Worm (Caenorhabditis elegans): ENCODE data around the gene Y45F10B.9.
A peak's percentile ranks its signal among the peaks of the same experiment; 100 is the strongest.

DNA sequence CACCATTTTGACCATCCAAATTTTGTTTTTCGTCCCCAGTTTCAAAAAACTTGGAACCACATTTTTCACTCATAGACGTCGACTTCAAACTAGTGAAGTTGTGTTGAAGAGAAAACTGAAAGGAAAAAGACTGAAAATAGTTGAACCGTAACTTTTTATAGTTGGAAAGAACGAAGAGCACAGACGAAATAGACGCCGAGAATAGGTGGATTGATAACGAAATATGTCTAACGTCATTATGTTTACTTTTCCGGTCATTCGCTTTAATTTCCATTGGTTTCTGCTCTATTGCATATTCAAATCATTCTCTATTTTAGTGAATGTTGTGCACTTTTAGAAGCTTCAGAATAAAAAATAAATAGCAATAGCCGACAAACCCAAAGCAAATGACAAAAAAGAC lies 12.0 kb upstream of the Y45F10B.9 start, which contains the start of gene C08F11.13:
- TF ChIP-seq nhr-11 (tag; optimal IDR thresholded peaks at IDR 0.05) (no peak), lin-39 (tag; optimal IDR thresholded peaks at IDR 0.05) (no peak), pqm-1 (tag; optimal IDR thresholded peaks at IDR 0.05) (peak; percentile 82), nhr-237 (tag; optimal IDR thresholded peaks at IDR 0.05) (no peak), snpc-4 (tag; optimal IDR thresholded peaks at IDR 0.05) (no peak), egl-27 (tag; optimal IDR thresholded peaks at IDR 0.05) (no peak), fos-1 (tag; optimal IDR thresholded peaks at IDR 0.05) (no peak), elt-2 (tag; optimal IDR thresholded peaks at IDR 0.05) (peak; percentile 69), elt-1 (tag; optimal IDR thresholded peaks at IDR 0.05) (no peak), nhr-28 (tag; optimal IDR thresholded peaks at IDR 0.05) (no peak)

All from whole organism, L3 larva.